Fruit fly (Drosophila melanogaster): ENCODE results near the gene Or22a.

Or22a gene

DNA sequence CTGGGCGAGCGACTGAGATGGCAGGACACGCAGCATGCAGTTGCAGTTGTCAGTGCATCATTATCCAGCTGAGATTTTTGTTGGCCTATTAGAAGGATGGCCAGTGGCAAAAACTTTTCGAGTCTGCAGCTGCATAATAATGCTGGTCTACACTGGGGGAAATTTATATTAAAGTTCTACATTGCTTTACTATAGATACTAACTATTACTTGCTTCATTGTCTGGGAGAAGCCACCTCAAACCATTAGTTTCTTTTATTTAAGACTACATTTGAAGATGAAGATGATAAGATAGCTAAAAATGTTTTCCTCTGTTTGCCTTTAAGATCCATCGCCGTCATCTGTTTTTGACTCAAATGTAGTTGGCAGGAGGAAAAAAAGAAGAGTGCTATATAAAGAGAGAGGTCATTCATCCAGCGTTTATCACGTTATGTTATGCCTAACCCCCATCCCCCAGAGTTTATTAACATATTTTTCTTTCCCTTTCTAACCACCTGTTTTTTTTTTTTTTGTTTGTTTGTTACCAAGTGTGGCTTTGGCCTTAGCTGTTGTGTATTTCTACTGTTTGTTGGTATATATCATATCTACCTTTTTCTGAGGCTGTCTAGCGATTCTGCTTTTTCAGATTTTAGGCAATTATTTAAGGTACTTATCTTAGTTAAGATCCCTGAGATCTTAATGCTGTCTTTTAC lies 39.7 kb downstream of the Or22a start:
- peak; percentile 40 for TF ChIP-seq CG8301 (tag; optimal IDR thresholded peaks at IDR 0.05)
- peak; percentile 65 for TF ChIP-seq CG14655 (GFP tag; optimal IDR thresholded peaks at IDR 0.05)
- no peak for TF ChIP-seq CG15710 (tag; optimal IDR thresholded peaks at IDR 0.05)
- no peak for TF ChIP-seq gl (tag; optimal IDR thresholded peaks at IDR 0.05)
- peak; percentile 0 for TF ChIP-seq CG9948 (tag; optimal IDR thresholded peaks at IDR 0.05)

DNA sequence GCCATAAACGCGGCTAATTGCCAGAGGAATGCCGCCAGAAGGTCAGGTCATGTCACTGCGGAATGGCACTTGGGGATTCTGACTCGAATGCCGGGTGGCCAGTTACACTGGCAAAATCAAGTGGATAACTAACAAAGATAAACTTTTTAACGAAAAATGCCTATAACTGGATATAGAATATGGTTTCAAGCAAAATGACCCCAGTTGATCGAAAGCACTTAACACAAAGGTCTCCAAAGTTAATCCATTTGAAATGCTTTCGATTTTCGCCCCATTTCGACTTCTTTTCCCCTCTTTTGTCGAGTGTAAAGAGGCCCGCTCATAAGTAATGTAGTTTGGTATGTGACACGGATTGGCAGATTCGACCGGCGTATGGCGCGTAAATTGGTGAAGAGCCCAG lies 48.3 kb downstream of the Or22a start:
- TF ChIP-seq CG15710 (tag; optimal IDR thresholded peaks at IDR 0.05) = no peak
- TF ChIP-seq CG9948 (tag; optimal IDR thresholded peaks at IDR 0.05) = no peak
- TF ChIP-seq CG8301 (tag; optimal IDR thresholded peaks at IDR 0.05) = peak; percentile 24
- no peak for TF ChIP-seq CG12605 (GFP tag; IDR thresholded peaks at IDR 0.05)
- 0 out of 3 replicates have a peak, but pooled peaks have one; percentile 7 for TF ChIP-seq fd96Ca (GFP tag; IDR thresholded peaks at IDR 0.05)
- TF ChIP-seq D1 (tag; optimal IDR thresholded peaks at IDR 0.05) = no peak
- no peak for TF ChIP-seq CG4496 (GFP tag; IDR thresholded peaks at IDR 0.05)
- TF ChIP-seq gl (tag; optimal IDR thresholded peaks at IDR 0.05) = no peak
- peak; percentile 41 for TF ChIP-seq Pif1B (GFP tag; optimal IDR thresholded peaks at IDR 0.05)
- TF ChIP-seq CG32121 (GFP tag; IDR thresholded peaks at IDR 0.05) = no peak
- no peak for TF ChIP-seq CG10348 (GFP tag; IDR thresholded peaks at IDR 0.05)
- 0 out of 2 replicates have a peak, but pooled peaks have one; percentile 11 for TF ChIP-seq Ets98B (GFP tag; IDR thresholded peaks at IDR 0.05)
- TF ChIP-seq CG8159 (tag; optimal IDR thresholded peaks at IDR 0.05) = no peak
- TF ChIP-seq EcR (GFP tag; optimal IDR thresholded peaks at IDR 0.05) = no peak
- no peak for TF ChIP-seq rn (GFP tag; IDR thresholded peaks at IDR 0.05)
- TF ChIP-seq Pif1A (GFP tag; optimal IDR thresholded peaks at IDR 0.05) = no peak
- TF ChIP-seq CG13204 (GFP tag; optimal IDR thresholded peaks at IDR 0.05) = no peak
- TF ChIP-seq Snoo (tag; optimal IDR thresholded peaks at IDR 0.05) = peak; percentile 43
- no peak for TF ChIP-seq CG17806 (tag; optimal IDR thresholded peaks at IDR 0.05)
- no peak for TF ChIP-seq CG34367 (tag; optimal IDR thresholded peaks at IDR 0.05)
- TF ChIP-seq CG14655 (GFP tag; optimal IDR thresholded peaks at IDR 0.05) = peak; percentile 17

DNA sequence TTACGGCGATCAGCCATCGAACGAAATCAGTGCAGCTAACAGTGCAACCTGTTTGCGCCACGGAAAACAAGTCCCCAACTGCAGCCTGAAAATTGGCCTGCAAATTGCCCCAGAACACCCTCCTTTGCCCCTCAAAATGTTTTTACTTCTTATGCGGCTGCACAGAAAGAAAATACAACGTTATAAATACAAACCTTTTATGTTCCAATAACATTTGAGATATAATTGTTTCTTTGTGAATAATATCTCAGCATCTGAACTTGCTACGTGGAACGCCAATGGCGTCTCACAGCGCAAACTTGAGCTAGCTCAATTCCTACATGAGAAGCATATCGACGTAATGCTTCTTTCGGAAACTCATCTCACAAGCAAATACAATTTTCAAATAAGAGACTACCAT lies 50.2 kb downstream of the Or22a start:
- TF ChIP-seq CG8159 (tag; optimal IDR thresholded peaks at IDR 0.05) (peak; percentile 35), Ets98B (GFP tag; IDR thresholded peaks at IDR 0.05) (peak; percentile 18; the same call in 1 of the 2 replicates), CG14655 (GFP tag; optimal IDR thresholded peaks at IDR 0.05) (peak; percentile 9), Snoo (tag; optimal IDR thresholded peaks at IDR 0.05) (peak; percentile 1), CG8301 (tag; optimal IDR thresholded peaks at IDR 0.05) (peak; percentile 3)
